Worm (Caenorhabditis elegans): ENCODE data around the gene M163.10.
A peak's percentile ranks its signal among the peaks of the same experiment; 100 is the strongest.

Gene M163.10

ce11 chrX:14430436-14430835, 40.4 kb upstream of the M163.10 start:
- no peak for TF ChIP-seq nhr-129 (tag; optimal IDR thresholded peaks at IDR 0.05)
- TF ChIP-seq Y55F3AM.14 (GFP tag; optimal IDR thresholded peaks at IDR 0.05): no peak
- TF ChIP-seq ztf-11 (tag; optimal IDR thresholded peaks at IDR 0.05): no peak
- no peak for TF ChIP-seq gmeb-1 (tag; optimal IDR thresholded peaks at IDR 0.05)
- TF ChIP-seq nhr-12 (tag; optimal IDR thresholded peaks at IDR 0.05): no peak
- no peak for TF ChIP-seq aly-2 (tag; optimal IDR thresholded peaks at IDR 0.05)
- no peak for TF ChIP-seq egl-27 (tag; optimal IDR thresholded peaks at IDR 0.05)
- no peak for TF ChIP-seq nhr-11 (tag; optimal IDR thresholded peaks at IDR 0.05)
- no peak for TF ChIP-seq blmp-1 (tag; optimal IDR thresholded peaks at IDR 0.05; ENCODE audit: insufficient read depth)
- TF ChIP-seq ceh-16 (tag; optimal IDR thresholded peaks at IDR 0.05): no peak
- no peak for TF ChIP-seq fos-1 (tag; optimal IDR thresholded peaks at IDR 0.05)
- no peak for TF ChIP-seq nhr-6 (tag; optimal IDR thresholded peaks at IDR 0.05)
- TF ChIP-seq sma-3 (GFP tag; optimal IDR thresholded peaks at IDR 0.05): no peak

- TF ChIP-seq lin-39 (tag; optimal IDR thresholded peaks at IDR 0.05): no peak
- no peak for TF ChIP-seq sma-3 (GFP tag; optimal IDR thresholded peaks at IDR 0.05)
- no peak for TF ChIP-seq C34F6.9 (tag; optimal IDR thresholded peaks at IDR 0.05)
- no peak for TF ChIP-seq nhr-23 (tag; optimal IDR thresholded peaks at IDR 0.05)
- TF ChIP-seq elt-3 (tag; optimal IDR thresholded peaks at IDR 0.05): no peak
- TF ChIP-seq ama-1 (optimal IDR thresholded peaks at IDR 0.05): no peak
- no peak for TF ChIP-seq blmp-1 (tag; optimal IDR thresholded peaks at IDR 0.05; ENCODE audit: insufficient read depth)
These were observed 35.1 kb upstream of the M163.10 start for ce11 chrX:14435648-14436155.

DNA sequence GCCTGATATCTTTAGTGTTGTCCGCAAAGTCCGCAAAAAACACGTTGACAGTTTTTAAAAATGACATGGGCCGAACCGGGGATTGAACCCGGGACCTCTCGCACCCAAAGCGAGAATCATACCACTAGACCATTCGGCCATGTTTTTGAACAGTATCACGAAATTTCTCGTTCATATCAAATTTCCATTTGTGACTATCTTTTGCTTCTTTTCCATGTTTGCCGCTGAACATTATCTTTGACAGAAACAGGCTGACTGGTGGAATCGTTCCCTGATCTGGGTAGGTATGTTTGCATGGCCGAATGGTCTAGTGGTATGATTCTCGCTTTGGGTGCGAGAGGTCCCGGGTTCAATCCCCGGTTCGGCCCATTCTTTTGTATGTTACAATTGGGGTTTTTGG, 33.0 kb upstream of the M163.10 start:
- TF ChIP-seq fos-1 (tag; optimal IDR thresholded peaks at IDR 0.05) (peak; percentile 25), sma-3 (GFP tag; optimal IDR thresholded peaks at IDR 0.05) (peak; percentile 42), egl-27 (tag; optimal IDR thresholded peaks at IDR 0.05) (peak; percentile 2)

DNA sequence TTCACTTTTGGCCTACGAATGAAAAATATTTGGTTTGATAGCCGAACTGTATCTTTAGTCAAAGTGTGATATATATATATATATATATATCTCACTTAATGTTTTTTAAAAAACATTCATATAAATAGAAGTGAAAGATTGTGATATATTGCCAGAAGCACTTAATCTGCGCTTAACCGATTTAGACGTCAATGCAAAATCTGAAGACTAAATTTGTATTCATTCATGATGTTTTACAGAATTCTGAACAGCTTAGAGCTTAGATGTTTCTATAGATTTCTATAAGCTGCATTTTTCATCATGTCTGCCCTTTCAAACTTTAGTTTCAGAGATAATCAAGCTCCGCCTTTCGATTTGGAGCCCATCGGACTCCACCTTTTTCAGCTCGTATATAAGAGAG, 28.5 kb upstream of the M163.10 start, which contains the start of gene F23D12.3:
F23D12.3 (plus strand) TSS at position 301 of the 400 bp plus-strand sequence.
- TF ChIP-seq sma-9 (GFP tag; optimal IDR thresholded peaks at IDR 0.05): no peak
- no peak for TF ChIP-seq sma-9 (tag; optimal IDR thresholded peaks at IDR 0.05)
- TF ChIP-seq lin-13 (GFP tag; optimal IDR thresholded peaks at IDR 0.05): no peak
- no peak for TF ChIP-seq mab-5 (tag; optimal IDR thresholded peaks at IDR 0.05)
- TF ChIP-seq ceh-82 (tag; optimal IDR thresholded peaks at IDR 0.05): no peak
- no peak for TF ChIP-seq blmp-1 (tag; optimal IDR thresholded peaks at IDR 0.05; ENCODE audit: insufficient read depth)

DNA sequence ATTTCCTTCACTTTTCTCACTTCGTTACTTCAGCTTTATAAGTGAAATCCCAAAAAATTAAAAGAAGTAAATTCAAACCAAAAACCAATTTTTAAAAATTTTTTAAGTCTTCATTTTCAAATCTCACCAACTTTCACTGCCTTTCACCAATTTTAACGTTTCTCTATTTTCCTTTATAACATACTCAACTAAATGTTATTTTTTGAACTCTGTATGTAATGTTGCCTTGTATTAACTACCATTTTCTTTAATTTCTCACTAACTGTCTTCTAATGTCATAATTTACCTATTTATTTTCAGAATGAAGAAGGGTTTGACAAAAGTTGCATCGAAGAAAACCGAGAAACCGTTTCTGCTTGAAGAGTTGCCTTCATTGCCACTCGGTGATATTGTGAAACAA, 26.1 kb upstream of the M163.10 start, which contains the start of gene F23D12.4:
F23D12.4 (plus strand) TSS at position 301 of the 400 bp plus-strand sequence.
- TF ChIP-seq crh-2 (tag; optimal IDR thresholded peaks at IDR 0.05) (no peak), nhr-12 (tag; optimal IDR thresholded peaks at IDR 0.05) (no peak), nhr-237 (tag; optimal IDR thresholded peaks at IDR 0.05) (no peak), F13H6.1 (tag; optimal IDR thresholded peaks at IDR 0.05) (no peak), C34F6.9 (tag; optimal IDR thresholded peaks at IDR 0.05) (no peak), skn-1 (tag; optimal IDR thresholded peaks at IDR 0.05) (no peak), ztf-11 (tag; optimal IDR thresholded peaks at IDR 0.05) (no peak), snpc-4 (tag; optimal IDR thresholded peaks at IDR 0.05) (no peak), sma-3 (GFP tag; optimal IDR thresholded peaks at IDR 0.05) (no peak), elt-3 (tag; optimal IDR thresholded peaks at IDR 0.05) (no peak), lin-39 (tag; optimal IDR thresholded peaks at IDR 0.05) (no peak), dmd-4 (tag; optimal IDR thresholded peaks at IDR 0.05) (no peak), Y55F3AM.14 (GFP tag; optimal IDR thresholded peaks at IDR 0.05) (no peak)

ce11 chrX:14447498-14447897, 23.3 kb upstream of the M163.10 start:
- no peak for TF ChIP-seq alr-1 (tag; optimal IDR thresholded peaks at IDR 0.05)
- no peak for TF ChIP-seq crh-2 (tag; optimal IDR thresholded peaks at IDR 0.05)

DNA sequence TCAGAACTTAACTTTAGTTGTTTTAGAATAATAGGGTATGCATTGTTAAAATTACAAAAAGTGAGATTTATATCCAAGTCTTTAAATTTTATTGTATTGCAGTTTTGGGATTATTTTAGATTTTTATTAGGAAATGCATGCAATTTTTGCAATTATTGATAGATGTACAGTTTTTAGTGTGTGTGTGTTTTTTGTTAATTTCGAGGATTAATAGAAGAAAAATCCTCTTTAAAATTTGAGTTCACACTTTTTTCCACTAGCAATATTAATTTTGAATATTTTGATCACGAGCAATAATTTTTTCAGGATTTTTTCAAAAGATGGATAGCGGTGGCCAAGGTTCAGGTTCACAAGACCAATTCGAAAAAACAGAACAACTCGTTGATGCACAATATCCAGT, 22.9 kb upstream of the M163.10 start, which contains the start of gene jmjd-3.2:
jmjd-3.2 (plus strand) TSS at position 301 of the 400 bp plus-strand sequence.
- no peak for TF ChIP-seq mdl-1 (tag; optimal IDR thresholded peaks at IDR 0.05)
- no peak for TF ChIP-seq mab-5 (tag; optimal IDR thresholded peaks at IDR 0.05)
- TF ChIP-seq ztf-4 (tag; optimal IDR thresholded peaks at IDR 0.05): no peak
- TF ChIP-seq lsy-2 (tag; optimal IDR thresholded peaks at IDR 0.05): no peak
- no peak for TF ChIP-seq ztf-11 (tag; optimal IDR thresholded peaks at IDR 0.05)
- TF ChIP-seq mbf-1 (tag; optimal IDR thresholded peaks at IDR 0.05): no peak
- TF ChIP-seq dmd-4 (tag; optimal IDR thresholded peaks at IDR 0.05): no peak
- no peak for TF ChIP-seq alr-1 (tag; optimal IDR thresholded peaks at IDR 0.05)
- no peak for TF ChIP-seq F13H6.1 (tag; optimal IDR thresholded peaks at IDR 0.05)
- no peak for TF ChIP-seq crh-2 (tag; optimal IDR thresholded peaks at IDR 0.05)
- no peak for TF ChIP-seq ztf-1 (GFP tag; conservative IDR thresholded peaks at IDR 0.05)
- TF ChIP-seq sma-9 (GFP tag; optimal IDR thresholded peaks at IDR 0.05): no peak
- no peak for TF ChIP-seq sma-9 (tag; optimal IDR thresholded peaks at IDR 0.05)
- TF ChIP-seq nhr-6 (tag; optimal IDR thresholded peaks at IDR 0.05): no peak
- TF ChIP-seq ZK546.5 (tag; optimal IDR thresholded peaks at IDR 0.05): no peak
- TF ChIP-seq snpc-4 (tag; optimal IDR thresholded peaks at IDR 0.05): no peak
- TF ChIP-seq ama-1 (optimal IDR thresholded peaks at IDR 0.05): no peak

Data from whole organism, L2 larva.